Fruit fly (Drosophila melanogaster): ENCODE data around the gene CG44574.

- no peak for TF ChIP-seq h (optimal IDR thresholded peaks at IDR 0.05)
- TF ChIP-seq ttk (optimal IDR thresholded peaks at IDR 0.05) = no peak
- TF ChIP-seq insv (optimal IDR thresholded peaks at IDR 0.05) = no peak
Measured at dm6 chr2L:5902898-5903297, 19.4 kb downstream of the CG44574 start.

Data from Kc167 (cell line).